Fruit fly (Drosophila melanogaster): ENCODE measurements around the gene CG14374.
A peak's percentile ranks its signal among the peaks of the same experiment; 100 is the strongest.

CG14374 gene

dm6 chr3R:13366561-13367518, 30.1 kb downstream of the CG14374 start, which contains the start of gene Elp6 (continued):
- TF ChIP-seq CG4360 (GFP tag; IDR thresholded peaks at IDR 0.05) (no peak), sens (GFP tag) (peak; percentile 93), sim (GFP tag; IDR thresholded peaks at IDR 0.05) (no peak), PHDP (tag; optimal IDR thresholded peaks at IDR 0.05) (peak; percentile 59), pita (GFP tag; optimal IDR thresholded peaks at IDR 0.05) (no peak), CG5245 (GFP tag; optimal IDR thresholded peaks at IDR 0.05) (peak; percentile 27), CG13894 (tag; optimal IDR thresholded peaks at IDR 0.05) (peak; percentile 32), CG3838 (GFP tag; optimal IDR thresholded peaks at IDR 0.05) (no peak), br (optimal IDR thresholded peaks at IDR 0.05) (no peak), btn (GFP tag; optimal IDR thresholded peaks at IDR 0.05) (peak; percentile 16), luna (GFP tag; optimal IDR thresholded peaks at IDR 0.05) (no peak), NfI (GFP tag; optimal IDR thresholded peaks at IDR 0.05) (peak; percentile 48), fru (optimal IDR thresholded peaks at IDR 0.05) (no peak), CG16815 (GFP tag; optimal IDR thresholded peaks at IDR 0.05) (peak; percentile 56), zen2 (GFP tag; IDR thresholded peaks at IDR 0.05; ENCODE audit: partially characterized antibody) (no peak), CG14050 (GFP tag; IDR thresholded peaks at IDR 0.05) (peak; percentile 18; the same call in 1 of the 3 replicates), gcm (GFP tag; optimal IDR thresholded peaks at IDR 0.05) (no peak), Neu2 (GFP tag; optimal IDR thresholded peaks at IDR 0.05; ENCODE audit: borderline replicate concordance) (no peak), CG12942 (GFP tag; optimal IDR thresholded peaks at IDR 0.05) (peak; percentile 32), danr (GFP tag; IDR thresholded peaks at IDR 0.05) (0 out of 2 replicates have a peak, but pooled peaks have one; percentile 43), HHEX (GFP tag; optimal IDR thresholded peaks at IDR 0.05) (peak; percentile 71), insv (GFP tag; optimal IDR thresholded peaks at IDR 0.05) (no peak), NC2β (GFP tag; optimal IDR thresholded peaks at IDR 0.05) (no peak), wor (GFP tag; IDR thresholded peaks at IDR 0.05) (no peak), CG11695 (GFP tag; IDR thresholded peaks at IDR 0.05) (peak; percentile 37; the same call in 1 of the 3 replicates), crc (GFP tag; optimal IDR thresholded peaks at IDR 0.05) (peak; percentile 35), nerfin-1 (tag; optimal IDR thresholded peaks at IDR 0.05) (no peak), vvl (GFP tag; IDR thresholded peaks at IDR 0.05) (peak; percentile 58; the same call in 1 of the 2 replicates), CG17385 (GFP tag; optimal IDR thresholded peaks at IDR 0.05) (peak; percentile 57), Dfd (GFP tag; optimal IDR thresholded peaks at IDR 0.05) (no peak), Eip74EF (GFP tag; optimal IDR thresholded peaks at IDR 0.05) (peak in 1 of 2 experiments; percentile 25), H15 (GFP tag; IDR thresholded peaks at IDR 0.05) (peak; percentile 44; the same call in 1 of the 3 replicates), Sox100B (GFP tag; optimal IDR thresholded peaks at IDR 0.05) (peak; percentile 81), lbe (GFP tag; optimal IDR thresholded peaks at IDR 0.05) (peak; percentile 26), Scr (GFP tag; IDR thresholded peaks at IDR 0.05; ENCODE audit: partially characterized antibody) (no peak), ro (GFP tag; IDR thresholded peaks at IDR 0.05) (no peak), gt (GFP tag; IDR thresholded peaks at IDR 0.05) (no peak), CG12155 (GFP tag; optimal IDR thresholded peaks at IDR 0.05) (peak; percentile 32), zfh1 (GFP tag; IDR thresholded peaks at IDR 0.05) (peak; percentile 27; the same call in 1 of the 3 replicates), ttk (GFP tag; IDR thresholded peaks at IDR 0.05) (peak; percentile 51), CG8765 (GFP tag; IDR thresholded peaks at IDR 0.05) (no peak), Optix (GFP tag; IDR thresholded peaks at IDR 0.05) (no peak), fd3F (GFP tag; optimal IDR thresholded peaks at IDR 0.05) (peak; percentile 34), unc-4 (GFP tag; IDR thresholded peaks at IDR 0.05; ENCODE audit: partially characterized antibody) (no peak; the same call in 1 of the 2 replicates), CG11723 (GFP tag; optimal IDR thresholded peaks at IDR 0.05) (no peak), Atf6 (GFP tag; IDR thresholded peaks at IDR 0.05) (peak; percentile 50; the same call in 1 of the 2 replicates), CHES-1-like (GFP tag; optimal IDR thresholded peaks at IDR 0.05) (no peak), grn (GFP tag; optimal IDR thresholded peaks at IDR 0.05) (no peak), bigmax (GFP tag; optimal IDR thresholded peaks at IDR 0.05) (no peak)

Data from whole organism, embryonic.